Worm (Caenorhabditis elegans) whole organism, late embryonic: ENCODE results near the gene gst-10.
"Not testable (repeated sequence)": the region's sequence is repeated elsewhere in the genome, so short reads cannot be mapped to it uniquely, and the experiment has no call there.

Source experiments
- C38D4.7 ChIP-seq: fragments of 200-800 bp; sonication (Bioruptor generic); optimal IDR thresholded peaks from 2 replicates; lab custom pipeline; 2018; ENCODE audit warnings: mild to moderate bottlenecking, missing genetic modification characterization, moderate library complexity, missing compliant biosample characterization
- K02D7.2 ChIP-seq: sonication (generic microtip); optimal IDR thresholded peaks from 2 replicates; lab custom pipeline; 2017; ENCODE audit warnings: mild to moderate bottlenecking, missing genetic modification characterization, missing compliant biosample characterization
- ama-1 ChIP-seq: fragments of 150-350 bp; optimal IDR thresholded peaks from 2 replicates; lab custom pipeline; 2014
- ceh-19 ChIP-seq: fragments of 200-800 bp; sonication (Bioruptor generic); optimal IDR thresholded peaks from 2 replicates; lab custom pipeline; 2018; ENCODE audit warnings: mild to moderate bottlenecking, missing genetic modification characterization, missing compliant biosample characterization
- ceh-2 ChIP-seq: sonication (generic microtip); optimal IDR thresholded peaks from 2 replicates; lab custom pipeline; 2016; ENCODE audit warnings: missing genotype, missing genetic modification characterization, missing compliant biosample characterization
- ceh-22 ChIP-seq: sonication (generic microtip); optimal IDR thresholded peaks from 2 replicates; lab custom pipeline; 2017; ENCODE audit warnings: missing biosample characterization, missing genetic modification characterization
- ceh-30 ChIP-seq: fragments of 150-350 bp; optimal IDR thresholded peaks from 2 replicates; lab custom pipeline; 2014; ENCODE audit warnings: missing biosample characterization, missing genetic modification characterization
- ceh-34 ChIP-seq: sonication (generic microtip); optimal IDR thresholded peaks from 2 replicates; lab custom pipeline; 2016; ENCODE audit warnings: mild to moderate bottlenecking, missing genetic modification characterization, missing compliant biosample characterization
- ceh-48 ChIP-seq: sonication (generic microtip); optimal IDR thresholded peaks from 2 replicates; lab custom pipeline; 2016; ENCODE audit warnings: missing genetic modification characterization, inconsistent platforms, missing compliant biosample characterization
- che-1 ChIP-seq: sonication (generic microtip); optimal IDR thresholded peaks from 2 replicates; lab custom pipeline; 2016; ENCODE audit warnings: mild to moderate bottlenecking, missing genetic modification characterization, missing compliant biosample characterization
- elt-2 ChIP-seq: sonication (generic microtip); optimal IDR thresholded peaks from 2 replicates; lab custom pipeline; 2016; ENCODE audit warnings: missing genetic modification reagents, missing genetic modification characterization, missing compliant biosample characterization
- elt-4 ChIP-seq: sonication (generic microtip); optimal IDR thresholded peaks from 2 replicates; lab custom pipeline; 2016; ENCODE audit warnings: missing genetic modification characterization, missing compliant biosample characterization
- ets-4 ChIP-seq: sonication (generic microtip); optimal IDR thresholded peaks from 2 replicates; lab custom pipeline; 2016; ENCODE audit warnings: missing genetic modification characterization, missing compliant biosample characterization
- fkh-10 ChIP-seq: fragments of 150-350 bp; optimal IDR thresholded peaks from 2 replicates; lab custom pipeline; 2014; ENCODE audit warnings: missing biosample characterization, missing genetic modification reagents, missing genetic modification characterization
- fkh-6 ChIP-seq: sonication (generic microtip); optimal IDR thresholded peaks from 2 replicates; lab custom pipeline; 2016; ENCODE audit warnings: missing genetic modification characterization, missing compliant biosample characterization
- hlh-13 ChIP-seq: fragments of 200-800 bp; sonication (Bioruptor generic); optimal IDR thresholded peaks from 2 replicates; lab custom pipeline; 2018; ENCODE audit warnings: mild to moderate bottlenecking, missing genetic modification characterization, missing compliant biosample characterization
- hlh-15 ChIP-seq: sonication (generic microtip); optimal IDR thresholded peaks from 2 replicates; lab custom pipeline; 2016; ENCODE audit warnings: missing genetic modification characterization, missing compliant biosample characterization
- hlh-8 ChIP-seq: sonication (generic microtip); optimal IDR thresholded peaks from 2 replicates; lab custom pipeline; 2016; ENCODE audit warnings: missing genotype, missing genetic modification characterization, missing compliant biosample characterization
- lim-6 ChIP-seq: sonication (generic microtip); optimal IDR thresholded peaks from 2 replicates; lab custom pipeline; 2016; ENCODE audit warnings: missing genetic modification characterization, missing compliant biosample characterization
- madf-2 ChIP-seq: sonication (generic microtip); optimal IDR thresholded peaks from 2 replicates; lab custom pipeline; 2017; ENCODE audit warnings: missing genetic modification characterization, missing compliant biosample characterization
- nhr-232 ChIP-seq: sonication (generic microtip); optimal IDR thresholded peaks from 2 replicates; lab custom pipeline; 2016; ENCODE audit warnings: missing genetic modification characterization, missing compliant biosample characterization
- pag-3 ChIP-seq: sonication (generic microtip); optimal IDR thresholded peaks from 2 replicates; lab custom pipeline; 2016; ENCODE audit warnings: missing compliant biosample characterization, missing genetic modification characterization, borderline replicate concordance
- pax-1 ChIP-seq: fragments of 150-350 bp; optimal IDR thresholded peaks from 2 replicates; lab custom pipeline; 2014; ENCODE audit warnings: missing biosample characterization, missing genetic modification characterization
- pha-2 ChIP-seq: sonication (generic microtip); optimal IDR thresholded peaks from 2 replicates; lab custom pipeline; 2017; ENCODE audit warnings: mild to moderate bottlenecking, missing genetic modification characterization, missing compliant biosample characterization
- pqm-1 ChIP-seq: sonication (generic microtip); optimal IDR thresholded peaks from 2 replicates; lab custom pipeline; 2016; ENCODE audit warnings: missing genetic modification characterization, missing compliant biosample characterization
- pros-1 ChIP-seq: fragments of 150-350 bp; optimal IDR thresholded peaks from 2 replicates; lab custom pipeline; 2014; ENCODE audit warnings: missing biosample characterization, missing genetic modification reagents, missing genetic modification characterization
- rnt-1 ChIP-seq: sonication (generic microtip); optimal IDR thresholded peaks from 2 replicates; lab custom pipeline; 2016; ENCODE audit warnings: missing genetic modification characterization, missing compliant biosample characterization
- sdc-2 ChIP-seq: sonication (generic microtip); optimal IDR thresholded peaks from 2 replicates; lab custom pipeline; 2016; ENCODE audit warnings: missing genotype, missing genetic modification characterization, missing compliant biosample characterization
- syd-9 ChIP-seq: sonication (generic microtip); optimal IDR thresholded peaks from 2 replicates; lab custom pipeline; 2016; ENCODE audit warnings: mild to moderate bottlenecking, missing genetic modification characterization, moderate library complexity, missing compliant biosample characterization
- tbx-2 ChIP-seq: sonication (generic microtip); optimal IDR thresholded peaks from 2 replicates; lab custom pipeline; 2016; ENCODE audit warnings: missing genetic modification characterization, missing compliant biosample characterization
- tbx-7 ChIP-seq: sonication (generic microtip); optimal IDR thresholded peaks from 2 replicates; lab custom pipeline; 2016; ENCODE audit warnings: missing genotype, missing genetic modification characterization, missing compliant biosample characterization
- ttx-3 ChIP-seq: sonication (generic microtip); optimal IDR thresholded peaks from 2 replicates; lab custom pipeline; 2016; ENCODE audit warnings: missing genetic modification reagents, missing genetic modification characterization, missing compliant biosample characterization
- unc-3 ChIP-seq, 2 experiments: fragments of 200-800 bp in 1 of 2; sonication (Bioruptor generic) in 1 of 2; sonication (generic microtip) in 1 of 2; conservative IDR thresholded peaks in 1 of 2; optimal IDR thresholded peaks in 1 of 2; 2 replicates each; pipeline versions ENCODE4 v1.3.6 to Lab custom; 2016 to 2022; ENCODE audit warnings: missing compliant biosample characterization in 2 of 2, missing genetic modification characterization in 2 of 2, missing genetic modification reagents in 1 of 2
- unc-42 ChIP-seq: sonication (generic microtip); optimal IDR thresholded peaks from 2 replicates; lab custom pipeline; 2016; ENCODE audit warnings: missing genotype, missing genetic modification characterization, missing compliant biosample characterization
- zip-5 ChIP-seq: sonication (generic microtip); optimal IDR thresholded peaks from 2 replicates; lab custom pipeline; 2016; ENCODE audit warnings: missing genetic modification characterization, missing compliant biosample characterization
- ztf-16 ChIP-seq: sonication (generic microtip); optimal IDR thresholded peaks from 2 replicates; lab custom pipeline; 2017; ENCODE audit warnings: missing genetic modification characterization, missing compliant biosample characterization

Gene gst-10

ce11 chrV:2561390-2561789 lies at the start of gene gst-10:
Gene gst-10, plus strand, starts transcription at chrV:2561690.
- TF ChIP-seq ceh-30 (tag; lab: Kevin White, UChicago); pqm-1; ceh-34 (tag; lab: Kevin White, UChicago): not testable (repeated sequence)

ce11 chrV:2515493-2515892 lies 46.0 kb upstream of the gst-10 start, which contains the start of gene str-76:
Gene str-76, minus strand, starts transcription at chrV:2515593.
- TF ChIP-seq ztf-16; ets-4 (tag; lab: Kevin White, UChicago); madf-2 (tag; lab: Kevin White, UChicago): not testable (repeated sequence)

DNA sequence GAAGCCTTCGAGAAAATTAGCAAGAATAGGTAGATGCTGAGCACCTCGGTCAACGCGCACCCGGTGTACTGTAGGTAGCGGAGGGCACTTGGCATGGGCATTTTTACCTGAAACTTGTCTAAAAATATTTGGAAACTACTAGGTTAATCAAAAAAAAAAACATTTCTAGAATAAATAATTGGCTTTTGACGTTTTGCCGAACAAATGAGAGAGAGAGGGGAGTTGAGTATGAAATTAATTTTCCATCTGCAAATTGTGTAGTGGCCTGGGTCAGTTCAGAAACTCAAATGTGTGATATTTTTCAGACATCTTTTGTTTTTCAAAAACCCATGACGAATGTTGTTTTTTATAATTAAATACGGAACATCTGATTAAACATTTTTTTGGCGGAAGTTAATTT lies 25.2 kb upstream of the gst-10 start, which contains the start of gene Y45G12C.10:
TSS of gene Y45G12C.10 (minus strand) at position 101 of the 400 bp plus-strand sequence.
- not testable (repeated sequence) for TF ChIP-seq tbx-2 (tag; lab: Kevin White, UChicago); hlh-15; C38D4.7 (GFP tag; lab: Kevin White, UChicago)

- TF ChIP-seq elt-4 (tag; lab: Kevin White, UChicago) = no peak
- TF ChIP-seq pqm-1 = no peak
- TF ChIP-seq syd-9 (tag; lab: Kevin White, UChicago) = no peak
- TF ChIP-seq che-1 (tag; lab: Kevin White, UChicago) = no peak
- TF ChIP-seq K02D7.2 (tag; lab: Kevin White, UChicago) = no peak
- peak; percentile 46 for TF ChIP-seq elt-2 (tag; lab: Kevin White, UChicago)
These were observed 4.0 kb downstream of the gst-10 start, which contains the start of gene Y45G12C.1 for ce11 chrV:2565525-2565924. Gene Y45G12C.1, plus strand, starts transcription at chrV:2565683.

DNA sequence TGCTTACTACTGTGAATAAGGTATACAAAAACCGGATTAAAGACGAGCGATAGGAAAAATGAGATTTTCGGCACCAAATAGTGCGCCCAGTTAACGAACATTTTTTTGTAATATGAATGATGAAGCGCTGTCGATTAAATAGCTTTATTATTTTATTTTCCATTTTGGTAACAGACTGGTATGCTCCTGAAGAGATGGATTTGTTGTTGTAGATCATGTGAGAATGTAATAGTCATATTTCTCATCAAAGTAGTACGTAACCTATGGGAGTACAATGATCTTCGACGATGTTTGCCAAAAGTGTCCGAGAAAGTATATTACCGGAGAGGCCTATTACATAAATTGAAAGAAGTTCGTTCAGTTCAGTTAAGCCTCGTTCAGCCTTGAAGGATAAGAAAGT lies 9.2 kb downstream of the gst-10 start, which contains the start of gene srj-19:
TSS of gene srj-19 (minus strand) at position 101 of the 400 bp plus-strand sequence.
- TF ChIP-seq pax-1 (tag; lab: Kevin White, UChicago) = no peak
- no peak for TF ChIP-seq elt-2 (tag; lab: Kevin White, UChicago)
- TF ChIP-seq unc-42 (tag; lab: Kevin White, UChicago) = no peak
- no peak for TF ChIP-seq pha-2 (tag; lab: Kevin White, UChicago)

- TF ChIP-seq ceh-19 (GFP tag; lab: Kevin White, UChicago) (no peak), ceh-2 (tag; lab: Kevin White, UChicago) (no peak), madf-2 (tag; lab: Kevin White, UChicago) (no peak), ceh-34 (tag; lab: Kevin White, UChicago) (no peak), ets-4 (tag; lab: Kevin White, UChicago) (no peak), elt-2 (tag; lab: Kevin White, UChicago) (no peak), ama-1 (lab: Kevin White, UChicago) (no peak), unc-3 (GFP tag; conservative IDR thresholded peaks at IDR 0.05; lab: Robert Waterston, UW) (no peak), unc-3 (tag; optimal IDR thresholded peaks at IDR 0.05; lab: Kevin White, UChicago) (no peak), ttx-3 (no peak), zip-5 (no peak), ceh-22 (tag; lab: Kevin White, UChicago) (no peak), fkh-6 (tag; lab: Kevin White, UChicago) (no peak), lim-6 (tag; lab: Kevin White, UChicago) (no peak), hlh-8 (no peak), pros-1 (no peak), pag-3 (tag; lab: Kevin White, UChicago) (no peak)
These were observed 11.6 kb downstream of the gst-10 start, which contains the start of gene srj-20 for ce11 chrV:2573108-2573507. Gene srj-20, minus strand, starts transcription at chrV:2573208.

- TF ChIP-seq tbx-7 (tag; lab: Kevin White, UChicago) = no peak
- TF ChIP-seq nhr-232 = no peak
- TF ChIP-seq rnt-1 (tag; lab: Kevin White, UChicago) = no peak
- no peak for TF ChIP-seq ceh-19 (GFP tag; lab: Kevin White, UChicago)
- TF ChIP-seq hlh-15 = no peak
- no peak for TF ChIP-seq fkh-10 (GFP tag; lab: Kevin White, UChicago)
- TF ChIP-seq pha-2 (tag; lab: Kevin White, UChicago) = no peak
- TF ChIP-seq fkh-6 (tag; lab: Kevin White, UChicago) = no peak
- no peak for TF ChIP-seq ceh-48
- TF ChIP-seq ama-1 (lab: Kevin White, UChicago) = no peak
- TF ChIP-seq ceh-34 (tag; lab: Kevin White, UChicago) = no peak
- no peak for TF ChIP-seq hlh-13
- TF ChIP-seq sdc-2 = no peak
These were observed 12.4 kb downstream of the gst-10 start, which contains the start of gene nhr-290 for ce11 chrV:2573881-2574280. Gene nhr-290, plus strand, starts transcription at chrV:2574181.
